Worm (Caenorhabditis elegans) whole organism, L3 larva: ENCODE data around the gene str-204.

Source experiments
- R02D3.7 ChIP-seq: fragments of 150-350 bp; optimal IDR thresholded peaks from 2 replicates; lab custom pipeline; 2014; ENCODE audit warnings: missing biosample characterization, missing genetic modification characterization
- ZK546.5 ChIP-seq: sonication (generic microtip); optimal IDR thresholded peaks from 2 replicates; lab custom pipeline; 2017; ENCODE audit warnings: missing biosample characterization, missing genetic modification characterization
- ceh-16 ChIP-seq: sonication (generic microtip); optimal IDR thresholded peaks from 2 replicates; lab custom pipeline; 2017; ENCODE audit warnings: missing biosample characterization, missing genetic modification characterization
- ceh-82 ChIP-seq: fragments of 150-350 bp; optimal IDR thresholded peaks from 2 replicates; lab custom pipeline; 2014; ENCODE audit warnings: missing biosample characterization, missing genetic modification characterization
- egl-27 ChIP-seq: sonication (generic microtip); optimal IDR thresholded peaks from 4 replicates; lab custom pipeline; 2017; ENCODE audit warnings: missing biosample characterization, missing genetic modification reagents, missing genetic modification characterization
- elt-2 ChIP-seq: sonication (generic microtip); optimal IDR thresholded peaks from 2 replicates; lab custom pipeline; 2016; ENCODE audit warnings: missing genetic modification reagents, mild to moderate bottlenecking, missing genetic modification characterization, missing compliant biosample characterization
- eor-1 ChIP-seq, 2 experiments: fragments of 150-350 bp; optimal IDR thresholded peaks; 2 replicates each; lab custom pipeline; 2014 to 2018; ENCODE audit warnings: missing biosample characterization in 2 of 2, missing genetic modification characterization in 2 of 2
- mml-1 ChIP-seq: fragments of 150-350 bp; sonication (generic microtip); optimal IDR thresholded peaks from 3 replicates; lab custom pipeline; 2014; ENCODE audit warnings: missing biosample characterization, missing genetic modification characterization
- nhr-237 ChIP-seq: fragments of 150-350 bp; optimal IDR thresholded peaks from 2 replicates; lab custom pipeline; 2014; ENCODE audit warnings: missing biosample characterization, missing genetic modification characterization
- nhr-43 ChIP-seq: sonication (generic microtip); optimal IDR thresholded peaks from 2 replicates; lab custom pipeline; 2016; ENCODE audit warnings: mild to moderate bottlenecking, missing genetic modification characterization, missing compliant biosample characterization; ENCODE audit not compliant: poor library complexity, severe bottlenecking
- pha-4 ChIP-seq: fragments of 150-350 bp; optimal IDR thresholded peaks from 2 replicates; lab custom pipeline; 2014; ENCODE audit warnings: missing biosample characterization, missing genetic modification reagents, missing genetic modification characterization
- snpc-4 ChIP-seq: fragments of 150-350 bp; optimal IDR thresholded peaks from 2 replicates; lab custom pipeline; 2014; ENCODE audit warnings: missing biosample characterization, missing genetic modification characterization
- tbx-2 ChIP-seq: sonication (generic microtip); optimal IDR thresholded peaks from 2 replicates; lab custom pipeline; 2016; ENCODE audit warnings: mild to moderate bottlenecking, missing genetic modification characterization, missing compliant biosample characterization
- unc-62 ChIP-seq: fragments of 150-350 bp; sonication (generic microtip); optimal IDR thresholded peaks from 4 replicates; lab custom pipeline; 2014; ENCODE audit warnings: missing biosample characterization, missing genetic modification reagents, missing genetic modification characterization
- zag-1 ChIP-seq: fragments of 150-350 bp; optimal IDR thresholded peaks from 2 replicates; lab custom pipeline; 2014; ENCODE audit warnings: missing biosample characterization, missing genetic modification characterization

str-204 gene

ce11 chrV:7201353-7201752, 41.9 kb downstream of the str-204 start:
- TF ChIP-seq nhr-43 = no peak
- no peak for TF ChIP-seq nhr-237 (tag; lab: Kevin White, UChicago)
- TF ChIP-seq unc-62 (GFP tag; lab: Kevin White, UChicago) = no peak

ce11 chrV:7209001-7209400, 49.5 kb downstream of the str-204 start:
- no peak for TF ChIP-seq mml-1 (tag; lab: Kevin White, UChicago)
- TF ChIP-seq tbx-2 (tag; lab: Kevin White, UChicago) = no peak
- TF ChIP-seq ZK546.5 (tag; lab: Kevin White, UChicago) = no peak
- TF ChIP-seq pha-4 = no peak
- TF ChIP-seq eor-1 (tag; optimal IDR thresholded peaks at IDR 0.05; lab: Kevin White, UChicago) = no peak
- no peak for TF ChIP-seq egl-27 (tag; lab: Kevin White, UChicago)
- TF ChIP-seq R02D3.7 (tag; lab: Kevin White, UChicago) = no peak
- no peak for TF ChIP-seq elt-2 (tag; lab: Kevin White, UChicago)
- TF ChIP-seq ceh-16 = no peak
- no peak for TF ChIP-seq ceh-82 (tag; lab: Kevin White, UChicago)
- TF ChIP-seq zag-1 (tag; lab: Kevin White, UChicago) = no peak
- no peak for TF ChIP-seq snpc-4 (tag; lab: Kevin White, UChicago)
